Fruit fly (Drosophila melanogaster): ENCODE results near the gene CG43321.
A peak's percentile ranks its signal among the peaks of the same experiment; 100 is the strongest.

CG43321 gene

dm6 chr2L:7049009-7049647, 37.1 kb downstream of the CG43321 start (continued):
- no peak for TF ChIP-seq Ets96B (tag; optimal IDR thresholded peaks at IDR 0.05)
- peak in 1 of 2 experiments; percentile 13 for TF ChIP-seq salr (GFP tag; optimal IDR thresholded peaks at IDR 0.05)
- TF ChIP-seq CG31627 (GFP tag; optimal IDR thresholded peaks at IDR 0.05), result peak; percentile 5
- TF ChIP-seq svp (GFP tag), result no peak
- no peak for TF ChIP-seq acj6 (GFP tag; optimal IDR thresholded peaks at IDR 0.05)
- TF ChIP-seq Met (GFP tag; optimal IDR thresholded peaks at IDR 0.05), result no peak
- no peak for TF ChIP-seq cyc (GFP tag; optimal IDR thresholded peaks at IDR 0.05)
- TF ChIP-seq CG32006 (GFP tag; optimal IDR thresholded peaks at IDR 0.05), result no peak
- peak; percentile 5 for TF ChIP-seq CG6792 (GFP tag; optimal IDR thresholded peaks at IDR 0.05)
- no peak for TF ChIP-seq Blimp-1 (GFP tag; optimal IDR thresholded peaks at IDR 0.05)
- TF ChIP-seq fd59A (GFP tag; optimal IDR thresholded peaks at IDR 0.05), result no peak
- no peak for TF ChIP-seq OdsH (GFP tag; optimal IDR thresholded peaks at IDR 0.05)
- TF ChIP-seq dsx (GFP tag; optimal IDR thresholded peaks at IDR 0.05; ENCODE audit: poor library complexity, severe bottlenecking), result peak; percentile 46
- TF ChIP-seq CG10669 (GFP tag; optimal IDR thresholded peaks at IDR 0.05), result peak; percentile 20
- TF ChIP-seq topi (GFP tag; optimal IDR thresholded peaks at IDR 0.05), result no peak
- no peak for TF ChIP-seq CG6276 (GFP tag; optimal IDR thresholded peaks at IDR 0.05)
- no peak for TF ChIP-seq CG7368 (GFP tag; optimal IDR thresholded peaks at IDR 0.05)
- no peak for TF ChIP-seq Ets21C (GFP tag; optimal IDR thresholded peaks at IDR 0.05)
- TF ChIP-seq fkh (GFP tag; optimal IDR thresholded peaks at IDR 0.05), result peak; percentile 94
- peak; percentile 85 for TF ChIP-seq vri (GFP tag; optimal IDR thresholded peaks at IDR 0.05)
- peak; percentile 66 for TF ChIP-seq CG9139 (GFP tag; optimal IDR thresholded peaks at IDR 0.05)
- TF ChIP-seq dac (GFP tag; optimal IDR thresholded peaks at IDR 0.05), result no peak
- TF ChIP-seq CG3032 (tag; optimal IDR thresholded peaks at IDR 0.05), result no peak
- peak; percentile 69 for TF ChIP-seq CG16779 (tag; optimal IDR thresholded peaks at IDR 0.05)
- TF ChIP-seq CG8632 (GFP tag; optimal IDR thresholded peaks at IDR 0.05), result no peak
- TF ChIP-seq pdm3 (GFP tag; optimal IDR thresholded peaks at IDR 0.05), result no peak
- peak; percentile 51 for TF ChIP-seq Sox102F (GFP tag; optimal IDR thresholded peaks at IDR 0.05)
- TF ChIP-seq eg (GFP tag; IDR thresholded peaks at IDR 0.05), result peak; percentile 30; the same call in 1 of the 3 replicates
- TF ChIP-seq CG11762 (GFP tag; optimal IDR thresholded peaks at IDR 0.05; ENCODE audit: insufficient read depth), result no peak
- TF ChIP-seq Hr4 (GFP tag; optimal IDR thresholded peaks at IDR 0.05), result peak; percentile 18
- no peak for TF ChIP-seq Smox (GFP tag; optimal IDR thresholded peaks at IDR 0.05)

dm6 chr2L:7049680-7050289, 37.7 kb downstream of the CG43321 start:
- TF ChIP-seq CG15336 (GFP tag; IDR thresholded peaks at IDR 0.05) (peak; percentile 19; the same call in 1 of the 2 replicates), svp (GFP tag) (peak; percentile 35), acj6 (GFP tag; optimal IDR thresholded peaks at IDR 0.05) (no peak), eg (GFP tag; IDR thresholded peaks at IDR 0.05) (peak; percentile 60; the same call in 2 of the 3 replicates), CG6276 (GFP tag; optimal IDR thresholded peaks at IDR 0.05) (peak; percentile 33), vri (GFP tag; optimal IDR thresholded peaks at IDR 0.05) (no peak)

dm6 chr2L:7050492-7051182, 38.6 kb downstream of the CG43321 start:
- TF ChIP-seq net (GFP tag; optimal IDR thresholded peaks at IDR 0.05) (peak; percentile 19), CG31627 (GFP tag; optimal IDR thresholded peaks at IDR 0.05) (no peak), CG7368 (GFP tag; optimal IDR thresholded peaks at IDR 0.05) (no peak), svp (GFP tag) (peak; percentile 20), Gug (GFP tag; IDR thresholded peaks at IDR 0.05) (no peak), Eip78C (GFP tag) (peak; percentile 30), esn (GFP tag; optimal IDR thresholded peaks at IDR 0.05) (no peak), dsx (GFP tag; optimal IDR thresholded peaks at IDR 0.05; ENCODE audit: poor library complexity, severe bottlenecking) (no peak), fkh (GFP tag; optimal IDR thresholded peaks at IDR 0.05) (no peak), Sox14 (GFP tag; optimal IDR thresholded peaks at IDR 0.05) (peak; percentile 21), ss (GFP tag; optimal IDR thresholded peaks at IDR 0.05) (peak in 1 of 2 experiments; percentile 34), CG6163 (GFP tag; IDR thresholded peaks at IDR 0.05) (peak; percentile 42; the same call in 2 of the 3 replicates)
